Worm (Caenorhabditis elegans) whole organism, young adult: ENCODE results near the gene ubh-2.
A peak's percentile ranks its signal among the peaks of the same experiment; 100 is the strongest.

Experiments
- B0035.1 ChIP-seq: sonication (generic microtip); optimal IDR thresholded peaks from 2 replicates; lab custom pipeline; 2016; ENCODE audit warnings: missing genetic modification characterization, mild to moderate bottlenecking, missing compliant biosample characterization, missing genotype, missing genetic modification reagents
- B0336.3 ChIP-seq: fragments of 200-800 bp; sonication (Bioruptor generic); IDR thresholded peaks from 2 replicates; pipeline ENCODE4 v1.3.6; 2022; ENCODE audit warnings: missing genetic modification characterization, missing compliant biosample characterization
- C06A6.2 ChIP-seq: fragments of 200-800 bp; sonication (Bioruptor generic); conservative IDR thresholded peaks from 2 replicates; pipeline ENCODE4 v1.3.6; 2022; ENCODE audit warnings: missing genetic modification characterization, missing compliant biosample characterization
- Y53F4B.3 ChIP-seq: fragments of 200-800 bp; sonication (Bioruptor generic); IDR thresholded peaks from 2 replicates; pipeline ENCODE4 v1.3.6; 2022; ENCODE audit warnings: missing genetic modification reagents, missing genetic modification characterization, missing compliant biosample characterization
- Y79H2A.3 ChIP-seq: fragments of 200-800 bp; sonication (Bioruptor generic); conservative IDR thresholded peaks from 2 replicates; pipeline ENCODE4 v1.3.6; 2022; ENCODE audit warnings: missing genetic modification reagents, missing genetic modification characterization, missing compliant biosample characterization
- Y95B8A.8 ChIP-seq: fragments of 200-800 bp; sonication (Bioruptor generic); IDR thresholded peaks from 2 replicates; pipeline ENCODE4 v1.3.6; 2022; ENCODE audit warnings: missing genetic modification reagents, missing genetic modification characterization, missing compliant biosample characterization
- attf-5 ChIP-seq: fragments of 200-800 bp; sonication (Bioruptor generic); optimal IDR thresholded peaks from 2 replicates; lab custom pipeline; 2018; ENCODE audit warnings: mild to moderate bottlenecking, missing genetic modification characterization, missing compliant biosample characterization
- attf-6 ChIP-seq: fragments of 200-800 bp; sonication (Bioruptor generic); IDR thresholded peaks from 2 replicates; pipeline ENCODE4 v1.3.6; 2022; ENCODE audit warnings: missing genetic modification reagents, missing genetic modification characterization, missing compliant biosample characterization
- bed-1 ChIP-seq: fragments of 200-800 bp; sonication (Bioruptor generic); IDR thresholded peaks from 2 replicates; pipeline ENCODE4 v1.3.6; 2022; ENCODE audit warnings: missing genetic modification reagents, missing genetic modification characterization, missing compliant biosample characterization
- ceh-27 ChIP-seq: fragments of 200-800 bp; sonication (Bioruptor generic); optimal IDR thresholded peaks from 2 replicates; lab custom pipeline; 2018; ENCODE audit warnings: mild to moderate bottlenecking, missing genetic modification characterization, moderate library complexity, missing compliant biosample characterization
- ceh-58 ChIP-seq: fragments of 200-800 bp; sonication (Bioruptor generic); IDR thresholded peaks from 2 replicates; pipeline ENCODE4 v1.3.6; 2022; ENCODE audit warnings: missing genetic modification characterization, missing compliant biosample characterization
- ceh-79 ChIP-seq: sonication (generic microtip); optimal IDR thresholded peaks from 2 replicates; lab custom pipeline; 2017; ENCODE audit warnings: mild to moderate bottlenecking, missing genetic modification characterization, missing compliant biosample characterization
- ceh-91 ChIP-seq: fragments of 200-800 bp; sonication (Bioruptor generic); IDR thresholded peaks from 2 replicates; pipeline ENCODE4 v1.3.6; 2022; ENCODE audit warnings: missing genetic modification reagents, missing genetic modification characterization, missing compliant biosample characterization
- chd-7 ChIP-seq: sonication (generic microtip); optimal IDR thresholded peaks from 2 replicates; lab custom pipeline; 2016; ENCODE audit warnings: mild to moderate bottlenecking, missing genetic modification characterization, moderate library complexity, missing compliant biosample characterization
- dpff-1 ChIP-seq: sonication (generic microtip); optimal IDR thresholded peaks from 2 replicates; lab custom pipeline; 2017; ENCODE audit warnings: mild to moderate bottlenecking, missing genetic modification characterization, missing compliant biosample characterization
- efl-1 ChIP-seq: fragments of 150-350 bp; optimal IDR thresholded peaks from 2 replicates; lab custom pipeline; 2014; ENCODE audit warnings: missing biosample characterization, missing genetic modification reagents, missing genetic modification characterization
- egrh-3 ChIP-seq: fragments of 200-800 bp; sonication (Bioruptor generic); IDR thresholded peaks from 2 replicates; pipeline ENCODE4 v1.3.6; 2022; ENCODE audit warnings: missing genetic modification reagents, missing genetic modification characterization, missing compliant biosample characterization
- fkh-3 ChIP-seq: sonication (generic microtip); optimal IDR thresholded peaks from 2 replicates; lab custom pipeline; 2016; ENCODE audit warnings: mild to moderate bottlenecking, missing genetic modification characterization, missing compliant biosample characterization
- hrde-1 ChIP-seq: sonication (generic microtip); optimal IDR thresholded peaks from 2 replicates; lab custom pipeline; 2016; ENCODE audit warnings: missing genetic modification characterization, mild to moderate bottlenecking, missing compliant biosample characterization, moderate library complexity, missing genotype, missing genetic modification reagents, borderline replicate concordance
- hsf-1 ChIP-seq: fragments of 200-800 bp; sonication (Bioruptor generic); IDR thresholded peaks from 2 replicates; pipeline ENCODE4 v1.3.6; 2022; ENCODE audit warnings: missing genetic modification reagents, missing genetic modification characterization, missing compliant biosample characterization
- let-526 ChIP-seq: fragments of 200-800 bp; sonication (Bioruptor generic); IDR thresholded peaks from 2 replicates; pipeline ENCODE4 v1.3.6; 2022; ENCODE audit warnings: missing genetic modification reagents, missing genetic modification characterization, missing compliant biosample characterization
- let-607 ChIP-seq, 2 experiments: fragments of 200-800 bp in 1 of 2; sonication (Bioruptor generic) in 1 of 2; sonication (generic microtip) in 1 of 2; optimal IDR thresholded peaks; 2 replicates each; lab custom pipeline; 2016 to 2018; ENCODE audit warnings: mild to moderate bottlenecking in 2 of 2, missing compliant biosample characterization in 2 of 2, missing genetic modification characterization in 2 of 2, moderate library complexity in 2 of 2, missing genotype in 1 of 2
- lsl-1 ChIP-seq: fragments of 200-800 bp; sonication (Bioruptor generic); optimal IDR thresholded peaks from 2 replicates; lab custom pipeline; 2018; ENCODE audit warnings: mild to moderate bottlenecking, missing genetic modification characterization, moderate library complexity, missing compliant biosample characterization
- lsy-27 ChIP-seq: sonication (generic microtip); optimal IDR thresholded peaks from 2 replicates; lab custom pipeline; 2017; ENCODE audit warnings: missing genetic modification characterization, mild to moderate bottlenecking, missing compliant biosample characterization, antibody characterized with exemption, missing genotype, borderline replicate concordance; ENCODE audit not compliant: insufficient read depth
- madf-6 ChIP-seq: fragments of 200-800 bp; sonication (Bioruptor generic); IDR thresholded peaks from 2 replicates; pipeline ENCODE4 v1.3.6; 2022; ENCODE audit warnings: missing genetic modification reagents, missing genetic modification characterization, missing compliant biosample characterization
- madf-8 ChIP-seq: fragments of 200-800 bp; sonication (Bioruptor generic); conservative IDR thresholded peaks from 2 replicates; pipeline ENCODE4 v1.3.6; 2022; ENCODE audit warnings: missing genetic modification reagents, missing genetic modification characterization, missing compliant biosample characterization
- mcd-1 ChIP-seq: fragments of 200-800 bp; sonication (Bioruptor generic); IDR thresholded peaks from 2 replicates; pipeline ENCODE4 v1.3.6; 2022; ENCODE audit warnings: missing genetic modification reagents, missing genetic modification characterization, missing compliant biosample characterization
- mes-4 ChIP-seq: sonication (generic microtip); optimal IDR thresholded peaks from 2 replicates; lab custom pipeline; 2016; ENCODE audit warnings: missing genotype, missing genetic modification characterization, missing compliant biosample characterization
- nfyb-1 ChIP-seq: fragments of 200-800 bp; sonication (Bioruptor generic); IDR thresholded peaks from 2 replicates; pipeline ENCODE4 v1.3.6; 2022; ENCODE audit warnings: missing genetic modification reagents, missing genetic modification characterization, missing compliant biosample characterization
- nhr-80 ChIP-seq: sonication (generic microtip); optimal IDR thresholded peaks from 2 replicates; lab custom pipeline; 2016; ENCODE audit warnings: missing genetic modification characterization, missing compliant biosample characterization
- pbrm-1 ChIP-seq: fragments of 200-800 bp; sonication (Bioruptor generic); IDR thresholded peaks from 2 replicates; pipeline ENCODE4 v1.3.6; 2022; ENCODE audit warnings: missing genetic modification reagents, missing genetic modification characterization, missing compliant biosample characterization
- snpc-3.4 ChIP-seq: sonication (generic microtip); optimal IDR thresholded peaks from 2 replicates; lab custom pipeline; 2017; ENCODE audit warnings: missing genetic modification characterization, mild to moderate bottlenecking, missing compliant biosample characterization, antibody characterized with exemption, moderate library complexity, missing genotype, missing genetic modification reagents
- unc-62 ChIP-seq: fragments of 150-350 bp; optimal IDR thresholded peaks from 2 replicates; lab custom pipeline; 2014; ENCODE audit warnings: missing biosample characterization, missing genetic modification reagents, missing genetic modification characterization
- xnd-1 ChIP-seq: sonication (generic microtip); optimal IDR thresholded peaks from 2 replicates; lab custom pipeline; 2016; ENCODE audit warnings: missing genotype, missing genetic modification reagents, missing genetic modification characterization, missing compliant biosample characterization
- ztf-6 ChIP-seq: fragments of 200-800 bp; sonication (Bioruptor generic); IDR thresholded peaks from 2 replicates; pipeline ENCODE4 v1.3.6; 2022; ENCODE audit warnings: missing genetic modification reagents, missing genetic modification characterization, missing compliant biosample characterization

Gene ubh-2

DNA sequence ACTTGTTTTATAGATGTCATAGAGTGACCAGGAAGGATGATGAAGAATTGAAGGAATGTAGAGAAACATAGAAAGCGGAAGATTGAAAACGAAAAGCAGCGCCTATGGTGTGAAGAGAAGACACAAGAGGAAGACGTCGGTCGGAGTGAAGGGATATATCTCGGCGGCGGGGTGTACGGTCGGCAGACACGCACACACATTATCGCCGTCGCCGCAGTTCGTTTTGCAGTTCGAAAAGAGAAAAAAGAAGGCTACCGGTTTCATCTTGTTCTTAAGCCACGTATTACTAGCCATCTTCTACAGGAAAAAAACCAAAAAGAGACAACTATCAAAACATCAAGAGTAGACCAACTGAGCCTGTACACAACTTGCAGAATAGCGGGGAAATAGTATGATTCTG is 3.7 kb upstream of the ubh-2 start:
- no peak for TF ChIP-seq ceh-91 (GFP tag; lab: Robert Waterston, UW)
- TF ChIP-seq let-607 (tag; optimal IDR thresholded peaks at IDR 0.05; lab: Kevin White, UChicago), result peak in 1 of 2 experiments; percentile 87
- TF ChIP-seq B0035.1 (tag; lab: Kevin White, UChicago), result no peak
- TF ChIP-seq chd-7, result no peak

DNA sequence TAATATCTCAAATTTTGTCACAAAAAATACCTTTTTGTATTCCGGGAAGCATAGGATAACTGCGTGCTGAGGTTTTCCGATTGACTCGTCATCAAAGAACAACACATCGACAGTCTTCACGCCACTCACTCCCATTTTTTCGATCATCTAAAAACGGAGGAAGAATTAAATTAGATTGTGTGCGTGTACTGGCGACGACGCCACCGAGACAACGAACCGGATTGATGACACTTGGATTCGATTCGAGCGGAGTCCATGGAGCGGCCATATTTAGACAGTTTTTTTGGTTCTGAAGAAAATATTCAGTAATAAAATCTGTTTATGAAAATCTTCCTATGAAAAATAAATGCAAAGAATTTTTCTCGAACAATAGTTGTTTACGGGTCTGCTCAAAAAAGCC is 1.5 kb upstream of the ubh-2 start, which contains the start of gene ubh-1:
TSS of gene ubh-1 (minus strand) at position 289 of the 400 bp plus-strand sequence.
- TF ChIP-seq Y95B8A.8 (GFP tag; lab: Robert Waterston, UW), result no peak
- 0 out of 2 replicates have a peak, but pooled peaks have one; percentile 10 for TF ChIP-seq nfyb-1 (GFP tag; lab: Robert Waterston, UW)

DNA sequence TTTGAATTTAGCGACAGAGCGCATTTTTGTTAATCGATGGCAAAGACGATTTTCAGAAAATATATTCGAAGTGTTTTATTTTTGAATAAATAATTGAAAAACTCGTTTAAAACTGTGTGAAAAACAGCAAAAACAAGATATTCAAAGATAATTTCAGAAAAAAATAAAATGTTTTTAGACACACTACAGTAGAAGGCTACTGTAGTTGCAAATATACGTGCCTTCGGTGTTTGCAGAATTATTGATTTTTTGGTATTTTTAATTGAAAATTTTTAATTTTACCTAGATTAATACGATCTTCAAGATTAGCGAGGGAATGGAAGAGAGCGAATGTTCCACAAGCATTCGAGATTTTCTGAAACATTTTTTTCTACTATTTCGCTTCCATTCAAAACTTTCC is 1.0 kb upstream of the ubh-2 start:
- TF ChIP-seq pbrm-1 (GFP tag; lab: Robert Waterston, UW) (no peak), nhr-80 (tag; lab: Kevin White, UChicago) (no peak), xnd-1 (tag; lab: Kevin White, UChicago) (peak; percentile 3), C06A6.2 (GFP tag; lab: Robert Waterston, UW) (no peak), madf-6 (GFP tag; lab: Robert Waterston, UW) (peak; percentile 49; the same call in 1 of the 2 replicates), lsl-1 (GFP tag; lab: Kevin White, UChicago) (peak; percentile 88)

- TF ChIP-seq efl-1 (no peak), ceh-58 (GFP tag; lab: Robert Waterston, UW) (no peak), madf-8 (GFP tag; lab: Robert Waterston, UW) (no peak), lsy-27 (tag; lab: Kevin White, UChicago) (no peak)
Observed at ce11 chrV:6508703-6509102, 914 bp downstream of the ubh-2 start, which contains the start of gene ubh-3. Gene ubh-3 (minus strand): TSS chrV:6508803.

DNA sequence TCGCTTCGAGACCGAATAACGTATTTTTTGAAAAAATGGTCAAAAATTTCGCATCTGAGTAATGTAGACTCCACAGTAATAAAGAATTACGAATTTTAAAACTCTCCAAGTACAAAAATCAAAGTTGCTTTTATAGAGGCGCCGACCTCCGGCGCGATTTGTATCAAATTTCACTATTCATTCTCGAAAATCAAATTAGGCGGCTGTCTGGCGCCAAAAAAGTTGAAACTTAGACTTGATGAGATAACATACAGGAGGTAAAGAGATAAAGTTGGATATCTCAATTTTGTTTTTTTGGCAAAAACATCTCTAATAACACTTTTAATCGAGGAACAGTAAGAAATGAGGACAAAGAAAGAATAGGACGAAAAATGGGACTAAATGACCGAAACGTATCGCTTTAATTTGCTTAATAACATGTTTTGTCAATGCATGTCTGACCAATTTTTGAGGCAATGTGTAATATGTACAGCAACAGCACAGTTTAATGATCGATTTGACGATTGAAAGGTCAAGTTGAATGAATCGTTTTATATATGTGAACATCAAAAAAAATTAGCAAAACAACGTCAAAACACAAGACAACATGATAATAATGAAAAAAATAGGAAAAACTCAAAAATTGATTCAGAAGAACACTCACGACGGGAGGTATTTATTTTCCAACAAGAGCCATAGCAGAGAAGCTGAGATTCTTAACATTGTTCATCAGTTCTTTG is 3.2 kb downstream of the ubh-2 start:
- TF ChIP-seq unc-62 (GFP tag; lab: Kevin White, UChicago), result no peak
- no peak for TF ChIP-seq egrh-3
- TF ChIP-seq dpff-1 (tag; lab: Kevin White, UChicago), result no peak
- TF ChIP-seq mes-4 (tag; lab: Kevin White, UChicago), result no peak
- no peak for TF ChIP-seq let-526
- no peak for TF ChIP-seq hsf-1 (GFP tag; lab: Robert Waterston, UW)
- no peak for TF ChIP-seq hrde-1 (tag; lab: Kevin White, UChicago)
- TF ChIP-seq attf-6, result no peak
- TF ChIP-seq Y53F4B.3 (GFP tag; lab: Robert Waterston, UW), result no peak
- TF ChIP-seq attf-5 (GFP tag; lab: Kevin White, UChicago), result no peak
- no peak for TF ChIP-seq B0336.3
- no peak for TF ChIP-seq snpc-3.4 (tag; lab: Kevin White, UChicago)
- TF ChIP-seq fkh-3, result no peak
- no peak for TF ChIP-seq bed-1 (GFP tag; lab: Robert Waterston, UW)
- no peak for TF ChIP-seq Y79H2A.3 (GFP tag; lab: Robert Waterston, UW)
- no peak for TF ChIP-seq nfyb-1 (GFP tag; lab: Robert Waterston, UW)
- TF ChIP-seq ceh-79 (tag; lab: Kevin White, UChicago), result no peak
- TF ChIP-seq ceh-27, result no peak
- no peak for TF ChIP-seq ztf-6 (GFP tag; lab: Robert Waterston, UW)
- TF ChIP-seq mcd-1 (GFP tag; lab: Robert Waterston, UW), result no peak
